Fruit fly (Drosophila melanogaster): ENCODE measurements around the gene Vps52.

DNA sequence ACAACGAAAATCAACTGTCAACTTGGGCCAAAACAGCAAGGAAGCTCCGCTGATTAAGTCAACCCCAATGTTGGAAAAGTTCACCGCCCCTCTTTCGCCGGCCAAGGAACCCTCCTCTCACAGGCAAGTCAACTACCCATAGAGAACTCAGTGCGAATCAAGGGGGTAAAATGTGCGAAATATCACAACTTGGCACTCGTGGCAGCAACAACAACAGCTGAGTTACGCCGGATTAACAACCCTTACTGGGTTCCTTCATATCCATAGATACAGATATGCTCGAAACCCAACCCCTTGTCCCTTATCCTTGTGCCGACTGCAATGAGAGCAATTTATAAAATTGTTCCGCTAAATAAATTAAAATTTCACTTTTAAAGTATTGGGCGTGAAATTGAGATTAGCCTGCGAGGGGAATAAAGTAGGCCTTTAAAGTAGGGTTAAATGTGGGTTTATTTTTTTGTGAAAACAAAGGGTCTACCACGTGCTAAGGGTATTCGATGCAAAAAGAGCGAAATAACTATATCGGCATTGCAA is 34.5 kb downstream of the Vps52 start:
- TF ChIP-seq CG8478 (optimal IDR thresholded peaks at IDR 0.05) (no peak), usp (GFP tag; optimal IDR thresholded peaks at IDR 0.05) (no peak), psq (optimal IDR thresholded peaks at IDR 0.05) (no peak), pan (optimal IDR thresholded peaks at IDR 0.05) (no peak), EcR (GFP tag; optimal IDR thresholded peaks at IDR 0.05) (no peak)
